Worm (Caenorhabditis elegans) whole organism, early embryonic: ENCODE measurements around the gene str-55.

ENCODE experiments used
- B0310.2 ChIP-seq: sonication (generic microtip); optimal IDR thresholded peaks from 2 replicates; lab custom pipeline; 2016; ENCODE audit warnings: mild to moderate bottlenecking, missing genetic modification characterization, missing compliant biosample characterization
- aly-1 ChIP-seq: sonication (generic microtip); optimal IDR thresholded peaks from 2 replicates; lab custom pipeline; 2016; ENCODE audit warnings: missing genetic modification characterization, missing compliant biosample characterization
- ama-1 ChIP-seq: fragments of 150-350 bp; optimal IDR thresholded peaks from 2 replicates; lab custom pipeline; 2014
- ceh-13 ChIP-seq: fragments of 200-800 bp; sonication (Bioruptor generic); optimal IDR thresholded peaks from 2 replicates; lab custom pipeline; 2018; ENCODE audit warnings: mild to moderate bottlenecking, missing genetic modification characterization, missing compliant biosample characterization
- flt-1 ChIP-seq: fragments of 200-800 bp; sonication (Bioruptor generic); IDR thresholded peaks from 2 replicates; pipeline ENCODE4 v1.3.6; 2022; ENCODE audit warnings: missing genetic modification characterization, missing compliant biosample characterization
- hmbx-1 ChIP-seq: sonication (generic microtip); optimal IDR thresholded peaks from 2 replicates; lab custom pipeline; 2016; ENCODE audit warnings: mild to moderate bottlenecking, missing genetic modification characterization, missing compliant biosample characterization

- TF ChIP-seq ceh-13 (GFP tag; lab: Kevin White, UChicago) (no peak), ama-1 (lab: Kevin White, UChicago) (no peak), hmbx-1 (no peak), aly-1 (tag; lab: Kevin White, UChicago) (no peak), B0310.2 (tag; lab: Kevin White, UChicago) (no peak), flt-1 (GFP tag; lab: Robert Waterston, UW) (no peak)
Measured at ce11 chrV:16443626-16444025, 26.7 kb upstream of the str-55 start, which contains the start of gene srh-141.
